Fruit fly (Drosophila melanogaster) whole organism, embryonic: ENCODE measurements around the gene Rab39.

Source experiments
- Ada2b ChIP-seq: fragments of 200-800 bp; sonication (Bioruptor generic); IDR thresholded peaks from 2 replicates; pipeline ENCODE4 v1.3.6; 2022; ENCODE audit warnings: missing biosample characterization, missing genetic modification characterization
- Antp ChIP-seq: fragments of 200-800 bp; sonication (Bioruptor generic); optimal IDR thresholded peaks from 3 replicates; lab custom pipeline; 2016; ENCODE audit warnings: missing biosample characterization, missing genetic modification characterization
- Atf3 ChIP-seq: fragments of 200-800 bp; sonication (Bioruptor generic); optimal IDR thresholded peaks from 3 replicates; lab custom pipeline; 2016; ENCODE audit warnings: missing biosample characterization, missing genetic modification characterization
- Atf6 ChIP-seq: fragments of 200-800 bp; sonication (Bioruptor generic); IDR thresholded peaks from 2 replicates; pipeline ENCODE4 v1.3.6; 2022; ENCODE audit warnings: missing biosample characterization, missing genetic modification characterization
- Awh ChIP-seq: fragments of 200-800 bp; sonication (Bioruptor generic); IDR thresholded peaks from 2 replicates; pipeline ENCODE4, ENCODE4 v1.3.6; 2022; ENCODE audit warnings: missing biosample characterization, missing genetic modification characterization
- B-H2 ChIP-seq: fragments of 200-800 bp; sonication (Bioruptor generic); optimal IDR thresholded peaks from 2 replicates; lab custom pipeline; 2018; ENCODE audit warnings: missing biosample characterization, mild to moderate bottlenecking, missing genetic modification characterization
- Blimp-1 ChIP-seq: fragments of 200-800 bp; sonication (Bioruptor generic); optimal IDR thresholded peaks from 3 replicates; lab custom pipeline; 2018; ENCODE audit warnings: missing biosample characterization, missing genetic modification characterization, mild to moderate bottlenecking, moderate library complexity, missing genetic modification reagents
- Bteb2 ChIP-seq: fragments of 200-800 bp; sonication (Bioruptor generic); optimal IDR thresholded peaks from 2 replicates; lab custom pipeline; 2016; ENCODE audit warnings: missing biosample characterization, missing genetic modification characterization
- CG12104 ChIP-seq: fragments of 200-800 bp; sonication (Bioruptor generic); optimal IDR thresholded peaks from 3 replicates; lab custom pipeline; 2016; ENCODE audit warnings: missing biosample characterization, missing genetic modification characterization
- CG13123 ChIP-seq: fragments of 200-800 bp; sonication (Bioruptor generic); optimal IDR thresholded peaks from 2 replicates; lab custom pipeline; 2016; ENCODE audit warnings: missing biosample characterization, missing genetic modification characterization
- CG13287 ChIP-seq: fragments of 200-800 bp; sonication (Bioruptor generic); IDR thresholded peaks from 2 replicates; pipeline ENCODE4 v1.3.6; 2022; ENCODE audit warnings: missing biosample characterization, missing genetic modification characterization; ENCODE audit not compliant: partially characterized antibody
- CG14710 ChIP-seq: fragments of 200-800 bp; sonication (Bioruptor generic); optimal IDR thresholded peaks from 3 replicates; lab custom pipeline; 2019; ENCODE audit warnings: missing biosample characterization, mild to moderate bottlenecking, missing genetic modification characterization, moderate library complexity
- CG15073 ChIP-seq: fragments of 200-800 bp; sonication (Bioruptor generic); optimal IDR thresholded peaks from 2 replicates; lab custom pipeline; 2016; ENCODE audit warnings: missing biosample characterization, missing genetic modification characterization
- CG1529 ChIP-seq: fragments of 200-800 bp; sonication (Bioruptor generic); optimal IDR thresholded peaks from 3 replicates; lab custom pipeline; 2018; ENCODE audit warnings: missing biosample characterization, missing genetic modification characterization
- CG16779 ChIP-seq: fragments of 200-800 bp; sonication (Bioruptor generic); IDR thresholded peaks from 2 replicates; pipeline ENCODE4 v1.3.6; 2022; ENCODE audit warnings: missing biosample characterization, missing genetic modification characterization
- CG16863 ChIP-seq: fragments of 200-800 bp; sonication (Bioruptor generic); optimal IDR thresholded peaks from 3 replicates; lab custom pipeline; 2016; ENCODE audit warnings: missing biosample characterization, missing genetic modification characterization
- CG18619 ChIP-seq: fragments of 200-800 bp; sonication (Bioruptor generic); optimal IDR thresholded peaks from 3 replicates; lab custom pipeline; 2017; ENCODE audit warnings: missing biosample characterization, mild to moderate bottlenecking, missing genetic modification characterization
- CG30431 ChIP-seq: fragments of 200-800 bp; sonication (Bioruptor generic); optimal IDR thresholded peaks from 2 replicates; lab custom pipeline; 2017; ENCODE audit warnings: missing biosample characterization, missing genetic modification characterization
- CG31224 ChIP-seq: fragments of 200-800 bp; sonication (Bioruptor generic); IDR thresholded peaks from 2 replicates; pipeline ENCODE4 v1.3.6; 2022; ENCODE audit warnings: missing biosample characterization, missing genetic modification characterization
- CG31388 ChIP-seq: fragments of 200-800 bp; sonication (Bioruptor generic); optimal IDR thresholded peaks from 2 replicates; lab custom pipeline; 2016; ENCODE audit warnings: missing biosample characterization, missing genetic modification characterization
- CG32532 ChIP-seq: fragments of 200-800 bp; sonication (Bioruptor generic); IDR thresholded peaks from 2 replicates; pipeline ENCODE4 v1.3.6; 2022; ENCODE audit warnings: missing biosample characterization, missing genetic modification characterization
- CG33213 ChIP-seq: fragments of 200-800 bp; sonication (Bioruptor generic); optimal IDR thresholded peaks from 3 replicates; lab custom pipeline; 2016; ENCODE audit warnings: missing biosample characterization, missing genetic modification characterization
- CG34224 ChIP-seq: fragments of 200-800 bp; sonication (Bioruptor generic); IDR thresholded peaks from 3 replicates; pipeline ENCODE4 v1.3.6; 2022; ENCODE audit warnings: missing biosample characterization, missing genetic modification characterization; ENCODE audit not compliant: partially characterized antibody
- CG8281 ChIP-seq: fragments of 200-800 bp; sonication (Bioruptor generic); optimal IDR thresholded peaks from 2 replicates; lab custom pipeline; 2018; ENCODE audit warnings: missing biosample characterization, mild to moderate bottlenecking, missing genetic modification characterization, moderate library complexity
- CG8290 ChIP-seq, 3 experiments: fragments of 200-800 bp; sonication (Bioruptor generic); optimal IDR thresholded peaks; 2 replicates each; lab custom pipeline; 2016 to 2019; ENCODE audit warnings: missing biosample characterization in 3 of 3, missing genetic modification characterization in 3 of 3, mild to moderate bottlenecking in 2 of 3, moderate library complexity in 1 of 3
- CkIIα-i1 ChIP-seq: fragments of 200-800 bp; sonication (Bioruptor generic); IDR thresholded peaks from 2 replicates; pipeline ENCODE4 v1.3.6; 2022; ENCODE audit warnings: missing biosample characterization, missing genetic modification characterization
- MESR4 ChIP-seq: fragments of 200-800 bp; sonication (Bioruptor generic); optimal IDR thresholded peaks from 2 replicates; lab custom pipeline; 2018; ENCODE audit warnings: missing biosample characterization, mild to moderate bottlenecking, missing genetic modification characterization, moderate library complexity
- Meics ChIP-seq: fragments of 200-800 bp; sonication (Bioruptor generic); optimal IDR thresholded peaks from 2 replicates; lab custom pipeline; 2017; ENCODE audit warnings: missing biosample characterization, mild to moderate bottlenecking, missing genetic modification characterization
- Ravus ChIP-seq: fragments of 200-800 bp; sonication (Bioruptor generic); IDR thresholded peaks from 2 replicates; pipeline ENCODE4 v1.3.6; 2022; ENCODE audit warnings: missing biosample characterization, missing genetic modification characterization
- Sox100B ChIP-seq: fragments of 200-800 bp; sonication (Bioruptor generic); optimal IDR thresholded peaks from 3 replicates; lab custom pipeline; 2018; ENCODE audit warnings: missing biosample characterization, mild to moderate bottlenecking, missing genetic modification characterization
- ato ChIP-seq: fragments of 200-800 bp; sonication (Bioruptor generic); IDR thresholded peaks from 2 replicates; pipeline ENCODE4 v1.3.6; 2022; ENCODE audit warnings: missing biosample characterization, missing genetic modification characterization; ENCODE audit not compliant: partially characterized antibody
- chn ChIP-seq: fragments of 200-800 bp; sonication (Bioruptor generic); optimal IDR thresholded peaks from 2 replicates; lab custom pipeline; 2016; ENCODE audit warnings: missing biosample characterization, missing genetic modification characterization
- da ChIP-seq: fragments of 200-800 bp; sonication (Bioruptor generic); optimal IDR thresholded peaks from 2 replicates; lab custom pipeline; 2016; ENCODE audit warnings: missing biosample characterization, missing genetic modification characterization
- dimm ChIP-seq: fragments of 200-800 bp; sonication (Bioruptor generic); IDR thresholded peaks from 2 replicates; pipeline ENCODE4 v1.3.6; 2022; ENCODE audit warnings: missing biosample characterization, missing genetic modification characterization
- dysf ChIP-seq: fragments of 200-800 bp; sonication (Bioruptor generic); IDR thresholded peaks from 3 replicates; pipeline ENCODE4 v1.3.6; 2022; ENCODE audit warnings: missing biosample characterization, missing genetic modification characterization
- ftz-f1 ChIP-seq: fragments of 200-800 bp; sonication (Bioruptor generic); optimal IDR thresholded peaks from 2 replicates; lab custom pipeline; 2016; ENCODE audit warnings: missing biosample characterization, missing genetic modification characterization
- gro ChIP-seq: fragments of 200-800 bp; sonication (Bioruptor generic); optimal IDR thresholded peaks from 2 replicates; lab custom pipeline; 2016; ENCODE audit warnings: missing biosample characterization, missing genetic modification characterization
- pan ChIP-seq, 4 experiments: fragments of >200 bp in 3 of 4; fragments of 200-800 bp in 1 of 4; sonication (Bioruptor generic) in 1 of 4; optimal IDR thresholded peaks in 3 of 4; IDR thresholded peaks in 1 of 4; 2 replicates each; pipeline versions ENCODE4 v1.3.6 to Lab custom; 2017 to 2022; ENCODE audit warnings: missing biosample characterization in 2 of 4, missing genetic modification characterization in 2 of 4, mixed read lengths in 1 of 4
- phol ChIP-seq: fragments of 200-800 bp; sonication (Bioruptor generic); optimal IDR thresholded peaks from 3 replicates; lab custom pipeline; 2018; ENCODE audit warnings: missing biosample characterization, mild to moderate bottlenecking, missing genetic modification characterization, moderate library complexity
- pita ChIP-seq: fragments of 200-800 bp; sonication (Bioruptor generic); optimal IDR thresholded peaks from 2 replicates; lab custom pipeline; 2017; ENCODE audit warnings: missing biosample characterization, mild to moderate bottlenecking, missing genetic modification characterization
- prd ChIP-seq, 3 experiments: fragments of >200 bp in 2 of 3; fragments of 200-800 bp in 1 of 3; sonication (Bioruptor generic) in 1 of 3; optimal IDR thresholded peaks in 2 of 3; IDR thresholded peaks in 1 of 3; 2 replicates in 2 of 3; 3 replicates in 1 of 3; pipeline versions ENCODE4 v1.3.6 to Lab custom; 2017 to 2022; ENCODE audit warnings: missing biosample characterization in 1 of 3, missing genetic modification characterization in 1 of 3
- scrt ChIP-seq: fragments of 200-800 bp; sonication (Bioruptor generic); optimal IDR thresholded peaks from 2 replicates; lab custom pipeline; 2018; ENCODE audit warnings: missing biosample characterization, mild to moderate bottlenecking, missing genetic modification characterization, moderate library complexity
- shn ChIP-seq: fragments of 200-800 bp; sonication (Bioruptor generic); optimal IDR thresholded peaks from 3 replicates; lab custom pipeline; 2016; ENCODE audit warnings: missing biosample characterization, missing genetic modification characterization
- sug ChIP-seq: fragments of 200-800 bp; optimal IDR thresholded peaks from 2 replicates; lab custom pipeline; 2019; ENCODE audit warnings: missing biosample characterization, mild to moderate bottlenecking, missing genetic modification characterization, moderate library complexity
- tna ChIP-seq: fragments of 200-800 bp; sonication (Bioruptor generic); IDR thresholded peaks from 2 replicates; pipeline ENCODE4 v1.3.6; 2022; ENCODE audit warnings: missing biosample characterization, missing genetic modification characterization; ENCODE audit not compliant: partially characterized antibody
- ttk ChIP-seq: fragments of 200-800 bp; sonication (Bioruptor generic); IDR thresholded peaks from 2 replicates; pipeline ENCODE4 v2.1.2; 2022; ENCODE audit warnings: missing biosample characterization, missing genetic modification characterization
- vvl ChIP-seq: fragments of 200-800 bp; sonication (Bioruptor generic); IDR thresholded peaks from 2 replicates; pipeline ENCODE4 v1.3.6; 2022; ENCODE audit warnings: missing biosample characterization, missing genetic modification characterization

Gene Rab39

DNA sequence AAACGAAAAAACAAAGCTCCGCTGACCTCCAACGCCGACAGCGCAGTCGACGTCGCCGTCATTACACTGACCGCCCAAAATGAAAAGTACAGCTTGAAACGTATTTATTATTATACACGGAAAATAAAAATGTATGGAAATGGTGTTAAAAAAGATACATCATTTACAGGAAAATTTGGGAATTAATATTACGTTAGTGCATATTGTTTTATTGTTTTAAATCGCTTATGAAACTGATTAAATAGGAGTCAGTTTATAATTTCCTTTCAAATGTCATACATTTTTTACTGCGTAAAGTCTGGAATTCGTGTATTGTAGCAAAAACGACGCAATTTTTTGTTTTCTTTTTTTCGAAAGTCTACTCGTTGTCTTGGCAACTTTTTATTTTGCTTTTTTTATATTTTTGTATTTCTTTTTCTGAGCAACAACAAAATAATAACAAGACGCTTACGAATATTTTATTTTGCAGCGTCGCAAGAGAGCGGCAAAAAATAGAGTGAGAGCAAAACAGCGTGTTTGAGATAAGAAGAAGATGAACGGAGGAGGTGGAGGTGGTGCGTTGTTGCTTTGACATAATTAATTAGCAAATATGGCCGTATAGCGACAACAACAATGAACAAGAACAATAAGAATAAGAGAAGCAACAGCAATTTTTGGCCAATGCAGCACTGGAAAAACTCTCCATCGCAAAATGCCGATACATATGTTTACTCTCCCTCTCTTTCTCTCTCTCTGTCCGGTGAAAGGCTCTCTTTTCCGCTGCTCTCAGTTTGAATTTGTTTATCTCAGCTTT, 42.6 kb upstream of the Rab39 start (continued):
- TF ChIP-seq tna = no peak
- 0 out of 2 replicates have a peak, but pooled peaks have one; percentile 17 for TF ChIP-seq CG16779
- peak; percentile 71 for TF ChIP-seq shn
- TF ChIP-seq Ada2b (GFP tag; lab: Robert Waterston, UW) = peak; percentile 52; the same call in 1 of the 2 replicates
- TF ChIP-seq phol = peak; percentile 70
- peak; percentile 59 for TF ChIP-seq Bteb2 (GFP tag; lab: Kevin White, UChicago)
- TF ChIP-seq CG34224 (GFP tag; lab: Robert Waterston, UW) = no peak
- peak; percentile 35; the same call in 1 of the 2 replicates for TF ChIP-seq CG13287 (GFP tag; lab: Robert Waterston, UW)
- no peak for TF ChIP-seq CG1529
- TF ChIP-seq CG15073 = no peak
- TF ChIP-seq CG16863 (GFP tag; lab: Kevin White, UChicago) = peak; percentile 44
- TF ChIP-seq chn = peak; percentile 56
- peak; percentile 81 for TF ChIP-seq dysf (GFP tag; lab: Robert Waterston, UW)
- peak; percentile 54 for TF ChIP-seq scrt (GFP tag; lab: Kevin White, UChicago)
- no peak for TF ChIP-seq pita (GFP tag; lab: Kevin White, UChicago)
- TF ChIP-seq vvl (GFP tag; lab: Robert Waterston, UW) = peak; percentile 73
- TF ChIP-seq CG8281 = peak; percentile 10
- TF ChIP-seq CG12104 (GFP tag; lab: Kevin White, UChicago) = peak; percentile 76
- no peak for TF ChIP-seq CkIIα-i1 (GFP tag; lab: Robert Waterston, UW)
- TF ChIP-seq CG31388 = no peak
- TF ChIP-seq CG18619 (GFP tag; lab: Kevin White, UChicago) = peak; percentile 76
- peak; percentile 48 for TF ChIP-seq sug (tag; lab: Kevin White, UChicago)
- TF ChIP-seq Antp (GFP tag; lab: Kevin White, UChicago) = peak; percentile 54
- peak; percentile 2 for TF ChIP-seq CG33213 (GFP tag; lab: Kevin White, UChicago)
- no peak for TF ChIP-seq ato (GFP tag; lab: Robert Waterston, UW)
- TF ChIP-seq da (GFP tag; lab: Kevin White, UChicago) = peak; percentile 33
- no peak for TF ChIP-seq Awh (GFP tag; lab: Robert Waterston, UW)
- TF ChIP-seq gro (GFP tag; lab: Kevin White, UChicago) = peak; percentile 8
- TF ChIP-seq Atf3 (GFP tag; lab: Kevin White, UChicago) = peak; percentile 28
- TF ChIP-seq pan (optimal IDR thresholded peaks at IDR 0.05; lab: Kevin White, UChicago) = no peak
- peak in 1 of 2 experiments; percentile 62 for TF ChIP-seq pan (GFP tag; optimal IDR thresholded peaks at IDR 0.05 in 1 of 2, IDR thresholded peaks at IDR 0.05 in 1 of 2)
- TF ChIP-seq dimm (GFP tag; lab: Robert Waterston, UW) = no peak
- TF ChIP-seq CG8290 (GFP tag; optimal IDR thresholded peaks at IDR 0.05; lab: Kevin White, UChicago) = no peak
- TF ChIP-seq CG8290 (tag; optimal IDR thresholded peaks at IDR 0.05; lab: Kevin White, UChicago) = peak in 1 of 2 experiments; percentile 51
- TF ChIP-seq Meics = peak; percentile 88
- peak; percentile 61 for TF ChIP-seq ttk (GFP tag; lab: Robert Waterston, UW)
- TF ChIP-seq CG30431 (GFP tag; lab: Kevin White, UChicago) = peak; percentile 3
- TF ChIP-seq CG14710 (tag; lab: Kevin White, UChicago) = peak; percentile 48
- peak; percentile 36; the same call in 1 of the 2 replicates for TF ChIP-seq CG31224 (GFP tag; lab: Robert Waterston, UW)
- TF ChIP-seq prd (optimal IDR thresholded peaks at IDR 0.05; lab: Kevin White, UChicago) = no peak
- peak; percentile 67; the same call in 2 of the 3 replicates for TF ChIP-seq prd (GFP tag; IDR thresholded peaks at IDR 0.05; lab: Robert Waterston, UW)
- peak; percentile 93 for TF ChIP-seq Atf6 (GFP tag; lab: Robert Waterston, UW)
- no peak for TF ChIP-seq CG13123 (GFP tag; lab: Kevin White, UChicago)
- TF ChIP-seq CG32532 (GFP tag; lab: Robert Waterston, UW) = peak; percentile 69
- peak; percentile 0 for TF ChIP-seq B-H2 (GFP tag; lab: Kevin White, UChicago)
- peak; percentile 64 for TF ChIP-seq Sox100B
- peak; percentile 24 for TF ChIP-seq ftz-f1
- peak; percentile 29; the same call in 1 of the 2 replicates for TF ChIP-seq Ravus
- peak; percentile 58 for TF ChIP-seq Blimp-1
- TF ChIP-seq MESR4 (GFP tag; lab: Kevin White, UChicago) = no peak
